Worm (Caenorhabditis elegans) whole organism, L1 larva: ENCODE results near the gene air-1.

ENCODE experiments used
- egl-27 ChIP-seq, 2 experiments: fragments of 150-350 bp in 1 of 2; sonication (generic microtip); optimal IDR thresholded peaks; 3 replicates each; lab custom pipeline; 2017 to 2018; ENCODE audit warnings: missing biosample characterization in 2 of 2, missing genetic modification characterization in 2 of 2, missing genetic modification reagents in 2 of 2
- fos-1 ChIP-seq: fragments of 150-350 bp; optimal IDR thresholded peaks from 2 replicates; lab custom pipeline; 2014; ENCODE audit warnings: missing biosample characterization, missing genetic modification characterization
- isw-1 ChIP-seq: fragments of 200-800 bp; sonication (Bioruptor generic); IDR thresholded peaks from 2 replicates; pipeline ENCODE4 v1.3.6; 2022; ENCODE audit warnings: missing genetic modification characterization, missing compliant biosample characterization
- skn-1 ChIP-seq: fragments of 150-350 bp; optimal IDR thresholded peaks from 2 replicates; lab custom pipeline; 2014; ENCODE audit warnings: missing biosample characterization, missing genetic modification characterization
- ztf-11 ChIP-seq, 2 experiments: sonication (generic microtip); optimal IDR thresholded peaks; 2 replicates each; lab custom pipeline; 2016 to 2017; ENCODE audit warnings: missing genetic modification characterization in 2 of 2, missing biosample characterization in 1 of 2, missing compliant biosample characterization in 1 of 2

ce11 chrV:8254973-8255372, 33.7 kb downstream of the air-1 start:
- TF ChIP-seq ztf-11 (tag; optimal IDR thresholded peaks at IDR 0.05; lab: Kevin White, UChicago) (no peak), skn-1 (tag; lab: Kevin White, UChicago) (no peak), isw-1 (GFP tag; lab: Robert Waterston, UW) (no peak), egl-27 (tag; optimal IDR thresholded peaks at IDR 0.05; lab: Kevin White, UChicago) (no peak), fos-1 (tag; lab: Kevin White, UChicago) (no peak)
